Worm (Caenorhabditis elegans): ENCODE results near the gene apc-11.

The apc-11 gene

DNA sequence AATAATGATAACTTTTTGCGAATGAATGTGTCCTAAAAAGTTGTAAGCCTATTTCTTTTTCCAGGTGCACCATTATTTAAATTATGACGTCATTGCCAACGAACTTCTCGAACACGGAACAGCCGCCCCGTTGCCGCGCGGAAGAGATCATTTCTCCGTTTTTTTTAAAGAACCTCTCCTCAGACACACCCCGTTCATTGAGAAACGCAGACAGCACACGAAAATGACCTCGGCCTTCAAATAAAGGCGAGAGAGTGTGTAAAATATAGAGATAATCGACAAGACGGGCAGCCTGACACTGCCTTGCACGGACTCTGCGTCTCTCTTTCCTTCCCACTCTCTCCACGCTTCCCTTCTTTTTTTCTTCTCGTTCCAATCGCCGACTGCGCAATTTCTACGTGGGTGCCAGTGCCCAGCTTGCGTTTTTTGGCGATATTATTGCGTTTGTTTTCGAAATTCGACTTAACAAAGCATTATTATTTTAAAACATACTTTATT is 33.8 kb downstream of the apc-11 start (continued):
- TF ChIP-seq xnd-1 (tag; optimal IDR thresholded peaks at IDR 0.05) (no peak), egrh-3 (GFP tag; IDR thresholded peaks at IDR 0.05) (no peak), akir-1 (GFP tag; optimal IDR thresholded peaks at IDR 0.05) (no peak), hmg-20 (GFP tag; IDR thresholded peaks at IDR 0.05) (no peak), egl-44 (GFP tag; IDR thresholded peaks at IDR 0.05) (no peak), dpl-1 (GFP tag; optimal IDR thresholded peaks at IDR 0.05) (no peak), tbx-9 (tag; optimal IDR thresholded peaks at IDR 0.05; ENCODE audit: borderline replicate concordance) (no peak), hmg-1.2 (GFP tag; IDR thresholded peaks at IDR 0.05) (peak; percentile 94), nfya-1 (tag; optimal IDR thresholded peaks at IDR 0.05; ENCODE audit: borderline replicate concordance, insufficient read depth) (no peak), repo-1 (tag; optimal IDR thresholded peaks at IDR 0.05) (no peak), lin-26 (GFP tag; IDR thresholded peaks at IDR 0.05) (no peak), ceh-58 (GFP tag; IDR thresholded peaks at IDR 0.05) (no peak), hlh-26 (GFP tag; conservative IDR thresholded peaks at IDR 0.05) (no peak), nhr-90 (tag; optimal IDR thresholded peaks at IDR 0.05) (no peak), ztf-3 (GFP tag; optimal IDR thresholded peaks at IDR 0.05) (no peak), mxl-1 (tag; optimal IDR thresholded peaks at IDR 0.05) (no peak), nfyb-1 (GFP tag; IDR thresholded peaks at IDR 0.05) (no peak), K11D2.4 (GFP tag; IDR thresholded peaks at IDR 0.05) (no peak), gei-17 (GFP tag; optimal IDR thresholded peaks at IDR 0.05) (no peak), dox-1 (GFP tag; IDR thresholded peaks at IDR 0.05) (peak; percentile 71), lag-1 (GFP tag; IDR thresholded peaks at IDR 0.05) (no peak), cebp-2 (GFP tag; IDR thresholded peaks at IDR 0.05) (no peak), C17E4.6 (GFP tag; IDR thresholded peaks at IDR 0.05) (no peak), zim-3 (tag; optimal IDR thresholded peaks at IDR 0.05) (no peak), attf-3 (GFP tag; conservative IDR thresholded peaks at IDR 0.05) (no peak), ztf-26 (tag; optimal IDR thresholded peaks at IDR 0.05) (peak; percentile 16), T07F8.4 (tag; optimal IDR thresholded peaks at IDR 0.05) (no peak), aptf-2 (GFP tag; conservative IDR thresholded peaks at IDR 0.05) (no peak), mel-28 (tag; optimal IDR thresholded peaks at IDR 0.05; ENCODE audit: borderline replicate concordance) (no peak), let-526 (GFP tag; IDR thresholded peaks at IDR 0.05) (no peak), efl-1 (GFP tag; optimal IDR thresholded peaks at IDR 0.05) (no peak), Y67H2A.10 (GFP tag; conservative IDR thresholded peaks at IDR 0.05) (no peak), fkh-3 (tag; optimal IDR thresholded peaks at IDR 0.05) (no peak), cebp-1 (GFP tag; IDR thresholded peaks at IDR 0.05) (no peak), cebp-1 (tag; optimal IDR thresholded peaks at IDR 0.05) (peak; percentile 53), F52B5.7 (tag; optimal IDR thresholded peaks at IDR 0.05) (no peak), ztf-6 (GFP tag; IDR thresholded peaks at IDR 0.05) (no peak), F49E8.2 (tag; optimal IDR thresholded peaks at IDR 0.05; ENCODE audit: insufficient read depth) (no peak), zfh-2 (GFP tag; conservative IDR thresholded peaks at IDR 0.05) (peak; percentile 87), F57A8.1 (GFP tag; optimal IDR thresholded peaks at IDR 0.05) (no peak), Y53G8AR.9 (GFP tag; conservative IDR thresholded peaks at IDR 0.05) (no peak), Y53F4B.3 (GFP tag; IDR thresholded peaks at IDR 0.05) (no peak), nhr-27 (tag; optimal IDR thresholded peaks at IDR 0.05) (no peak), nhr-179 (tag; optimal IDR thresholded peaks at IDR 0.05) (no peak), C06A6.2 (GFP tag; conservative IDR thresholded peaks at IDR 0.05) (0 out of 2 replicates have a peak, but pooled peaks have one; percentile 49), F23B12.7 (tag; optimal IDR thresholded peaks at IDR 0.05; ENCODE audit: insufficient read depth) (no peak), bed-2 (GFP tag; IDR thresholded peaks at IDR 0.05) (no peak), ceh-27 (GFP tag; optimal IDR thresholded peaks at IDR 0.05) (no peak), sea-2 (GFP tag; IDR thresholded peaks at IDR 0.05) (no peak), athp-1 (tag; optimal IDR thresholded peaks at IDR 0.05) (no peak)
